Worm (Caenorhabditis elegans) whole organism, mixed stage, embryonic: ENCODE measurements around the gene Y47D3B.4.

Experiments used
- bed-3 ChIP-seq: fragments of 200-800 bp; sonication (Bioruptor generic); optimal IDR thresholded peaks from 3 replicates; lab custom pipeline; 2018; ENCODE audit warnings: mild to moderate bottlenecking, missing genetic modification characterization, moderate library complexity, missing compliant biosample characterization
- blmp-1 ChIP-seq: fragments of 150-350 bp; optimal IDR thresholded peaks from 2 replicates; lab custom pipeline; 2014; ENCODE audit warnings: missing biosample characterization, missing genetic modification characterization
- ceh-39 ChIP-seq: fragments of 150-350 bp; optimal IDR thresholded peaks from 2 replicates; lab custom pipeline; 2014; ENCODE audit warnings: missing biosample characterization, missing genetic modification characterization
- ceh-43 ChIP-seq: fragments of 200-800 bp; sonication (Bioruptor generic); optimal IDR thresholded peaks from 2 replicates; lab custom pipeline; 2018; ENCODE audit warnings: mild to moderate bottlenecking, missing genetic modification characterization, moderate library complexity, missing compliant biosample characterization
- ceh-83 ChIP-seq: fragments of 200-800 bp; sonication (Bioruptor generic); optimal IDR thresholded peaks from 2 replicates; lab custom pipeline; 2018; ENCODE audit warnings: mild to moderate bottlenecking, missing genetic modification characterization, missing compliant biosample characterization
- ces-1 ChIP-seq: fragments of 150-350 bp; optimal IDR thresholded peaks from 2 replicates; lab custom pipeline; 2014; ENCODE audit warnings: missing biosample characterization, missing genetic modification reagents, missing genetic modification characterization
- cnd-1 ChIP-seq: fragments of 200-800 bp; sonication (Bioruptor generic); optimal IDR thresholded peaks from 2 replicates; lab custom pipeline; 2018; ENCODE audit warnings: mild to moderate bottlenecking, missing genetic modification characterization, missing compliant biosample characterization
- drap-1 ChIP-seq: fragments of 200-800 bp; sonication (Bioruptor generic); optimal IDR thresholded peaks from 3 replicates; lab custom pipeline; 2018; ENCODE audit warnings: mild to moderate bottlenecking, missing genetic modification characterization, missing compliant biosample characterization
- elt-1 ChIP-seq: sonication (generic microtip); optimal IDR thresholded peaks from 2 replicates; lab custom pipeline; 2017; ENCODE audit warnings: missing genetic modification characterization, mild to moderate bottlenecking, missing compliant biosample characterization, antibody characterized with exemption, moderate library complexity, borderline replicate concordance; ENCODE audit not compliant: insufficient read depth
- elt-3 ChIP-seq: fragments of 150-350 bp; optimal IDR thresholded peaks from 2 replicates; lab custom pipeline; 2014; ENCODE audit warnings: missing biosample characterization, missing genetic modification characterization
- flh-1 ChIP-seq: fragments of 200-800 bp; sonication (Bioruptor generic); optimal IDR thresholded peaks from 2 replicates; lab custom pipeline; 2018; ENCODE audit warnings: mild to moderate bottlenecking, missing genetic modification characterization, moderate library complexity, missing compliant biosample characterization
- ham-2 ChIP-seq: fragments of 200-800 bp; sonication (Bioruptor generic); optimal IDR thresholded peaks from 2 replicates; lab custom pipeline; 2018; ENCODE audit warnings: mild to moderate bottlenecking, missing genetic modification characterization, missing compliant biosample characterization
- hlh-1 ChIP-seq: fragments of 150-350 bp; optimal IDR thresholded peaks from 2 replicates; lab custom pipeline; 2014; ENCODE audit warnings: missing biosample characterization, missing genetic modification reagents, missing genetic modification characterization
- lin-13 ChIP-seq: fragments of 150-350 bp; optimal IDR thresholded peaks from 2 replicates; lab custom pipeline; 2014; ENCODE audit warnings: missing biosample characterization, missing genetic modification characterization
- lsy-2 ChIP-seq: fragments of 150-350 bp; optimal IDR thresholded peaks from 2 replicates; lab custom pipeline; 2014; ENCODE audit warnings: missing biosample characterization, missing genetic modification characterization
- mab-5 ChIP-seq: fragments of 150-350 bp; optimal IDR thresholded peaks from 2 replicates; lab custom pipeline; 2014; ENCODE audit warnings: missing biosample characterization, missing genetic modification characterization
- mep-1 ChIP-seq: fragments of 150-350 bp; optimal IDR thresholded peaks from 2 replicates; lab custom pipeline; 2017; ENCODE audit warnings: missing biosample characterization, missing genetic modification reagents, missing genetic modification characterization, inconsistent platforms
- mls-2 ChIP-seq: sonication (generic microtip); optimal IDR thresholded peaks from 2 replicates; lab custom pipeline; 2016; ENCODE audit warnings: mild to moderate bottlenecking, missing genetic modification characterization, moderate library complexity, missing compliant biosample characterization
- nhr-237 ChIP-seq: fragments of 150-350 bp; optimal IDR thresholded peaks from 2 replicates; lab custom pipeline; 2014; ENCODE audit warnings: missing biosample characterization, missing genetic modification characterization
- pha-4 ChIP-seq: fragments of 150-350 bp; optimal IDR thresholded peaks from 2 replicates; lab custom pipeline; 2018; ENCODE audit warnings: missing biosample characterization, missing genetic modification reagents, missing genetic modification characterization
- sem-2 ChIP-seq: fragments of 200-800 bp; sonication (Bioruptor generic); optimal IDR thresholded peaks from 2 replicates; lab custom pipeline; 2018; ENCODE audit warnings: mild to moderate bottlenecking, missing genetic modification characterization, missing compliant biosample characterization
- sptf-1 ChIP-seq: sonication (generic microtip); optimal IDR thresholded peaks from 2 replicates; lab custom pipeline; 2017; ENCODE audit warnings: mild to moderate bottlenecking, missing genetic modification characterization, moderate library complexity, missing compliant biosample characterization
- unc-120 ChIP-seq: sonication (generic microtip); optimal IDR thresholded peaks from 2 replicates; lab custom pipeline; 2017; ENCODE audit warnings: missing genetic modification characterization, missing compliant biosample characterization; ENCODE audit not compliant: poor library complexity, severe bottlenecking
- unc-62 ChIP-seq: fragments of 150-350 bp; optimal IDR thresholded peaks from 2 replicates; lab custom pipeline; 2014; ENCODE audit warnings: missing biosample characterization, missing genetic modification reagents, missing genetic modification characterization
- zip-8 ChIP-seq: fragments of 150-350 bp; optimal IDR thresholded peaks from 2 replicates; lab custom pipeline; 2014; ENCODE audit warnings: missing biosample characterization, missing genetic modification characterization
- ztf-11 ChIP-seq: fragments of 150-350 bp; optimal IDR thresholded peaks from 2 replicates; lab custom pipeline; 2014; ENCODE audit warnings: missing biosample characterization, missing genetic modification characterization

The Y47D3B.4 gene

ce11 chrIII:11393162-11393561 is 12.0 kb upstream of the Y47D3B.4 start, which contains the start of gene nlp-21:
nlp-21 (minus strand) TSS chrIII:11393262.
- TF ChIP-seq ceh-83 (GFP tag; lab: Kevin White, UChicago) (no peak), pha-4 (tag; lab: Kevin White, UChicago) (no peak), lsy-2 (tag; lab: Kevin White, UChicago) (no peak), mep-1 (tag; lab: Kevin White, UChicago) (no peak), sem-2 (no peak), ceh-39 (tag; lab: Kevin White, UChicago) (no peak), lin-13 (tag; lab: Kevin White, UChicago) (no peak), cnd-1 (tag; lab: Kevin White, UChicago) (no peak)

ce11 chrIII:11397499-11397898 is 7.7 kb upstream of the Y47D3B.4 start, which contains the start of gene Y47D3B.3:
Y47D3B.3 (plus strand) TSS chrIII:11397799.
- TF ChIP-seq zip-8 (tag; lab: Kevin White, UChicago) (peak; percentile 75), cnd-1 (tag; lab: Kevin White, UChicago) (no peak)

ce11 chrIII:11402717-11403116 is 2.4 kb upstream of the Y47D3B.4 start, which contains the start of gene Y47D3B.12:
Y47D3B.12 (plus strand) TSS chrIII:11403017.
- TF ChIP-seq drap-1 (GFP tag; lab: Kevin White, UChicago) (no peak), ztf-11 (no peak)

- TF ChIP-seq hlh-1 (peak; percentile 85), elt-1 (no peak), mls-2 (tag; lab: Kevin White, UChicago) (no peak), unc-120 (tag; lab: Kevin White, UChicago) (peak; percentile 30), unc-62 (GFP tag; lab: Kevin White, UChicago) (peak; percentile 1), lsy-2 (tag; lab: Kevin White, UChicago) (no peak)
- TF ChIP-seq, all 35 proteins: peak for 3
Measured at ce11 chrIII:11410378-11410777, 5.2 kb downstream of the Y47D3B.4 start, which contains the start of gene twk-31. twk-31 (plus strand) TSS chrIII:11410678.

- TF ChIP-seq ces-1 (no peak), ceh-39 (tag; lab: Kevin White, UChicago) (no peak), bed-3 (GFP tag; lab: Kevin White, UChicago) (no peak), cnd-1 (tag; lab: Kevin White, UChicago) (no peak)
Measured at ce11 chrIII:11419551-11419950, 14.4 kb downstream of the Y47D3B.4 start.

ce11 chrIII:11424815-11425214 is 19.7 kb downstream of the Y47D3B.4 start:
- TF ChIP-seq lin-13 (tag; lab: Kevin White, UChicago) (no peak), elt-1 (no peak), sptf-1 (tag; lab: Kevin White, UChicago) (no peak), hlh-1 (no peak), ces-1 (no peak)

ce11 chrIII:11426906-11427305 is 21.8 kb downstream of the Y47D3B.4 start, which contains the start of gene idpc-1:
idpc-1 (plus strand) TSS chrIII:11427206.
- TF ChIP-seq ztf-11, result no peak
- no peak for TF ChIP-seq ham-2
- no peak for TF ChIP-seq blmp-1 (tag; lab: Kevin White, UChicago)
- TF ChIP-seq hlh-1, result no peak
- no peak for TF ChIP-seq ceh-43 (GFP tag; lab: Kevin White, UChicago)
- no peak for TF ChIP-seq flh-1 (GFP tag; lab: Kevin White, UChicago)
- TF ChIP-seq elt-3, result no peak
- no peak for TF ChIP-seq pha-4 (tag; lab: Kevin White, UChicago)
- no peak for TF ChIP-seq mls-2 (tag; lab: Kevin White, UChicago)
- no peak for TF ChIP-seq nhr-237 (tag; lab: Kevin White, UChicago)
- no peak for TF ChIP-seq mab-5 (tag; lab: Kevin White, UChicago)
- no peak for TF ChIP-seq bed-3 (GFP tag; lab: Kevin White, UChicago)
